Fruit fly (Drosophila melanogaster) whole organism, wandering third instar larva: Measurements from ENCODE around the gene sro.

Experiments used
- Abd-B ChIP-seq: fragments of >200 bp; optimal IDR thresholded peaks from 2 replicates; lab custom pipeline; 2017; ENCODE audit warnings: missing biosample characterization, missing genetic modification characterization
- CG32264 ChIP-seq: fragments of 200-800 bp; sonication (Bioruptor generic); optimal IDR thresholded peaks from 2 replicates; lab custom pipeline; 2016; ENCODE audit warnings: missing biosample characterization, missing genetic modification characterization
- CG9705 ChIP-seq: fragments of 200-800 bp; sonication (Bioruptor generic); optimal IDR thresholded peaks from 2 replicates; lab custom pipeline; 2018; ENCODE audit warnings: missing biosample characterization, mild to moderate bottlenecking, missing genetic modification characterization
- CrebA ChIP-seq: fragments of 200-800 bp; sonication (Bioruptor generic); optimal IDR thresholded peaks from 2 replicates; lab custom pipeline; 2016; ENCODE audit warnings: missing biosample characterization, mild to moderate bottlenecking, missing genetic modification characterization, borderline replicate concordance
- Dfd ChIP-seq: fragments of >200 bp; optimal IDR thresholded peaks from 2 replicates; lab custom pipeline; 2017; ENCODE audit warnings: missing biosample characterization, missing genetic modification characterization
- Dif ChIP-seq: fragments of 200-275, 200-300 bp; sonication (Bioruptor generic); optimal IDR thresholded peaks from 2 replicates; lab custom pipeline; 2018; ENCODE audit warnings: missing biosample characterization, missing genetic modification characterization; ENCODE audit not compliant: partially characterized antibody
- GATAd ChIP-seq: sonication (Bioruptor generic); optimal IDR thresholded peaks from 2 replicates; lab custom pipeline; 2016; ENCODE audit warnings: missing biosample characterization, missing genetic modification characterization
- HLH106 ChIP-seq: fragments of 200-800 bp; optimal IDR thresholded peaks from 3 replicates; lab custom pipeline; 2019; ENCODE audit warnings: missing biosample characterization, mild to moderate bottlenecking, missing genetic modification characterization, moderate library complexity
- Hnf4 ChIP-seq: fragments of 200-800 bp; sonication (Bioruptor generic); optimal IDR thresholded peaks from 2 replicates; lab custom pipeline; 2016; ENCODE audit warnings: missing biosample characterization, mild to moderate bottlenecking, missing genetic modification characterization
- Hr78 ChIP-seq: fragments of >200 bp; optimal IDR thresholded peaks from 2 replicates; lab custom pipeline; 2017; ENCODE audit warnings: missing biosample characterization, missing genetic modification characterization
- Hr83 ChIP-seq: fragments of 200-300 bp; sonication (Bioruptor generic); optimal IDR thresholded peaks from 2 replicates; lab custom pipeline; 2016; ENCODE audit warnings: missing biosample characterization, mild to moderate bottlenecking, missing genetic modification characterization, moderate library complexity; ENCODE audit not compliant: poor library complexity, severe bottlenecking
- Jra ChIP-seq: sonication (Bioruptor generic); optimal IDR thresholded peaks from 2 replicates; lab custom pipeline; 2016; ENCODE audit warnings: missing biosample characterization, missing genetic modification characterization
- Mio ChIP-seq: sonication (Bioruptor generic); optimal IDR thresholded peaks from 2 replicates; lab custom pipeline; 2016; ENCODE audit warnings: missing biosample characterization, missing genetic modification characterization
- Myc ChIP-seq: fragments of >200 bp; optimal IDR thresholded peaks from 2 replicates; lab custom pipeline; 2017
- N ChIP-seq: fragments of >200 bp; optimal IDR thresholded peaks from 2 replicates; lab custom pipeline; 2018; ENCODE audit warnings: missing biosample characterization, missing external identifiers, missing genetic modification characterization
- OdsH ChIP-seq: fragments of 200-800 bp; sonication (Bioruptor generic); optimal IDR thresholded peaks from 2 replicates; lab custom pipeline; 2016; ENCODE audit warnings: missing biosample characterization, mild to moderate bottlenecking, missing genetic modification characterization
- Rel ChIP-seq, 2 experiments: fragments of 200-800 bp; sonication (Bioruptor generic) in 1 of 2; optimal IDR thresholded peaks; 2 replicates in 1 of 2; 3 replicates in 1 of 2; lab custom pipeline; 2016 to 2019; ENCODE audit warnings: mild to moderate bottlenecking in 2 of 2, missing biosample characterization in 2 of 2, missing genetic modification characterization in 2 of 2, moderate library complexity in 1 of 2
- Sp1 ChIP-seq: fragments of 200-800 bp; sonication (Bioruptor generic); optimal IDR thresholded peaks from 3 replicates; lab custom pipeline; 2019; ENCODE audit warnings: missing biosample characterization, mild to moderate bottlenecking, missing genetic modification characterization, moderate library complexity
- Vsx2 ChIP-seq: fragments of 200-300, 225-300 bp; sonication (Bioruptor generic); optimal IDR thresholded peaks from 2 replicates; lab custom pipeline; 2018; ENCODE audit warnings: missing biosample characterization, missing genetic modification characterization; ENCODE audit not compliant: partially characterized antibody
- br ChIP-seq: fragments of 200-800 bp; sonication (Bioruptor generic); optimal IDR thresholded peaks from 2 replicates; lab custom pipeline; 2016; ENCODE audit warnings: missing biosample characterization, missing genetic modification characterization
- brk ChIP-seq: fragments of 200-800 bp; sonication (Bioruptor generic); optimal IDR thresholded peaks from 2 replicates; lab custom pipeline; 2016; ENCODE audit warnings: missing biosample characterization, mild to moderate bottlenecking, missing genetic modification characterization
- dl ChIP-seq, 2 experiments: fragments of 175-275, 200-275 bp in 1 of 2; fragments of 200-275 bp in 1 of 2; sonication (Bioruptor generic); optimal IDR thresholded peaks; lab custom pipeline; 2018; ENCODE audit warnings: mild to moderate bottlenecking in 2 of 2, missing biosample characterization in 2 of 2, missing genetic modification characterization in 2 of 2, moderate library complexity in 2 of 2; ENCODE audit not compliant: partially characterized antibody in 2 of 2, insufficient read depth in 1 of 2
- dmrt93B ChIP-seq: fragments of 200-800 bp; sonication (Bioruptor generic); optimal IDR thresholded peaks from 2 replicates; lab custom pipeline; 2018; ENCODE audit warnings: missing biosample characterization, mild to moderate bottlenecking, missing genetic modification characterization
- dsf ChIP-seq: sonication (Bioruptor generic); optimal IDR thresholded peaks from 2 replicates; lab custom pipeline; 2016; ENCODE audit warnings: missing biosample characterization, missing genetic modification characterization, borderline replicate concordance
- ey ChIP-seq: fragments of 200-800 bp; sonication (Bioruptor generic); optimal IDR thresholded peaks from 2 replicates; lab custom pipeline; 2016; ENCODE audit warnings: missing biosample characterization, missing genetic modification characterization
- foxo ChIP-seq, 2 experiments: fragments of 200-800 bp; sonication (Bioruptor generic); optimal IDR thresholded peaks; 2 replicates in 1 of 2; 3 replicates in 1 of 2; lab custom pipeline; 2016 to 2017; ENCODE audit warnings: missing biosample characterization in 2 of 2, missing genetic modification characterization in 2 of 2
- fru ChIP-seq: fragments of 200-800 bp; sonication (Bioruptor generic); optimal IDR thresholded peaks from 3 replicates; lab custom pipeline; 2016; ENCODE audit warnings: missing biosample characterization, mild to moderate bottlenecking, missing genetic modification characterization
- h ChIP-seq: fragments of 200-800 bp; sonication (Bioruptor generic); optimal IDR thresholded peaks from 3 replicates; lab custom pipeline; 2016; ENCODE audit warnings: missing biosample characterization, mild to moderate bottlenecking, missing genetic modification characterization
- jim ChIP-seq: fragments of 175-275, 200-325 bp; sonication (Bioruptor generic); optimal IDR thresholded peaks from 2 replicates; lab custom pipeline; 2016; ENCODE audit warnings: missing biosample characterization, mild to moderate bottlenecking, missing genetic modification characterization
- lola ChIP-seq: fragments of >200 bp; optimal IDR thresholded peaks from 2 replicates; lab custom pipeline; 2017; ENCODE audit warnings: missing biosample characterization, missing genetic modification characterization
- pan ChIP-seq: fragments of >200 bp; optimal IDR thresholded peaks from 2 replicates; lab custom pipeline; 2017
- psq ChIP-seq: fragments of 200-800 bp; sonication (Bioruptor generic); optimal IDR thresholded peaks from 3 replicates; lab custom pipeline; 2017; ENCODE audit warnings: missing biosample characterization, mild to moderate bottlenecking, missing genetic modification characterization, moderate library complexity
- rgr ChIP-seq: fragments of 200-800 bp; sonication (Bioruptor generic); optimal IDR thresholded peaks from 3 replicates; lab custom pipeline; 2016; ENCODE audit warnings: missing biosample characterization, mild to moderate bottlenecking, missing genetic modification characterization
- sage ChIP-seq: fragments of 200-800 bp; sonication (Bioruptor generic); optimal IDR thresholded peaks from 2 replicates; lab custom pipeline; 2016; ENCODE audit warnings: missing biosample characterization, mild to moderate bottlenecking, missing genetic modification characterization
- sv ChIP-seq: fragments of 200-800 bp; sonication (Bioruptor generic); optimal IDR thresholded peaks from 3 replicates; lab custom pipeline; 2016; ENCODE audit warnings: missing biosample characterization, missing genetic modification characterization
- tai ChIP-seq: sonication (Bioruptor generic); optimal IDR thresholded peaks from 2 replicates; lab custom pipeline; 2016; ENCODE audit warnings: missing biosample characterization, missing genetic modification characterization
- usp ChIP-seq: fragments of >200 bp; optimal IDR thresholded peaks from 2 replicates; lab custom pipeline; 2017; ENCODE audit warnings: missing biosample characterization, missing genetic modification characterization
- woc ChIP-seq: sonication (Bioruptor generic); optimal IDR thresholded peaks from 2 replicates; lab custom pipeline; 2016; ENCODE audit warnings: missing biosample characterization, mild to moderate bottlenecking, missing genetic modification characterization

Gene sro

DNA sequence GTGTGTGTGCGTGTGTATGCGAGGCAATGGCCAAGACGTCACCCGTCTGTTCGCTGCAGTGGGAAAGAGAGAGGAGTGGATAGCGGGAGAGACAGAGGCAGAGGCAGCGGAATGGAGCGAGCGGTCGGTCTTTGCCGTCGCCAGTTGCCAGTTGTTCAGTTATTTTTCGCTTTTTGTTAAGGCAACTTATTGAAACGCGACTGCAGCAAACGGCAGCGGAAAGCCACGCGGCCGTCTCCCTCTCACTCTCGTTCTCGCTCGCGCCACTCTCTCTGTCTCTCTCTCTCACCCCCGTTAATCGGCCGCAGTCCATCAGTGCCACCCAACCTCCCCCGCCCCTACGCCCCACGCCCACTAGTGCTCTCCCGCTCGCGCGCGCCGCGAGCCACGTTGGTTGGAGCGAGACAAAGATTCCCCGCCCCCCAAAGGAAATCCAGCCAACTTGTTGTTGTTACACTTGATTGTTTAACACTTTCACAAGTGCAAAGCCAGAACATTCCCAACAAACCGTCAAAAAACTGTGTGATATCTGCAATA is 21.5 kb upstream of the sro start:
- TF ChIP-seq tai (no peak), dmrt93B (GFP tag; lab: Kevin White, UChicago) (no peak), h (GFP tag; lab: Kevin White, UChicago) (peak; percentile 83), Jra (GFP tag; lab: Kevin White, UChicago) (no peak), Abd-B (GFP tag; lab: Kevin White, UChicago) (no peak), dsf (GFP tag; lab: Kevin White, UChicago) (no peak), usp (no peak), jim (GFP tag; lab: Kevin White, UChicago) (peak; percentile 79), Dfd (GFP tag; lab: Kevin White, UChicago) (no peak), CrebA (peak; percentile 10), dl (GFP tag; optimal IDR thresholded peaks at IDR 0.05; lab: Kevin White, UChicago; ENCODE audit: insufficient read depth in 1 of 2, partially characterized antibody in 2 of 2) (peak; percentile 34 to 87), CG32264 (GFP tag; lab: Kevin White, UChicago) (no peak), brk (no peak), br (no peak), Vsx2 (GFP tag; lab: Kevin White, UChicago) (peak; percentile 3), N (GFP tag; lab: Kevin White, UChicago) (peak; percentile 26), fru (peak; percentile 14), Rel (GFP tag; optimal IDR thresholded peaks at IDR 0.05; lab: Kevin White, UChicago) (no peak), Rel (tag; optimal IDR thresholded peaks at IDR 0.05; lab: Kevin White, UChicago) (peak; percentile 85), Dif (GFP tag; lab: Kevin White, UChicago) (peak; percentile 94), Hr78 (GFP tag; lab: Kevin White, UChicago) (no peak), sage (no peak), Sp1 (GFP tag; lab: Kevin White, UChicago) (peak; percentile 56), HLH106 (no peak), sv (GFP tag; lab: Kevin White, UChicago) (no peak), lola (GFP tag; lab: Kevin White, UChicago) (no peak), psq (GFP tag; lab: Kevin White, UChicago) (peak; percentile 64), CG9705 (GFP tag; lab: Kevin White, UChicago) (no peak), pan (no peak), GATAd (no peak), Mio (GFP tag; lab: Kevin White, UChicago) (no peak), Hr83 (GFP tag; lab: Kevin White, UChicago) (peak; percentile 63), Myc (lab: Kevin White, UChicago) (no peak), rgr (GFP tag; lab: Kevin White, UChicago) (peak; percentile 20), woc (no peak), OdsH (GFP tag; lab: Kevin White, UChicago) (peak; percentile 53), Hnf4 (GFP tag; lab: Kevin White, UChicago) (peak; percentile 43), foxo (GFP tag; optimal IDR thresholded peaks at IDR 0.05; lab: Kevin White, UChicago) (peak in 1 of 2 experiments; percentile 10), ey (no peak)
- TF ChIP-seq, all 38 proteins: peak for 16

DNA sequence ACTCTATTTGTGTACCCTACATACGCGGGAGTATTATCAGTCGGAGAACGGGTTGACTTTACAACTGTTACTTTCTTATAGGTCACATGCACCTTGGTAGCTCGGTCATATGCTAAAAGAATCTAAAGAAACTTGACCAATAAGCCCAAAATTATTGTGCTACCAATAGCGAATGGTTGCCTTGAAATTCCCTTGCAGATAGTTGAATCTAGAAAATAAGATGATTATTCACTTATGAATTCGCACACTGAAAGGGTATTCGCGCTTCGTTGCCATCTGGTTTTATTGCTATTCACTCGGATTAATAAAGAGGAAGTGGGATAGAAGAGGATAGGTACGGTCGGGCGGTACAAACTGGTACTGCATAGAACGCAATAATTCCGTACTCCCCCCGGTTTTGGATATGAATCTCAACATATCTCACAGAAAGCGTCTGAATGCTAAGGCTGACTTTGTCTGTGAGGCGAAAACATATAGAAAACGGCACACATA is 20.5 kb upstream of the sro start:
- TF ChIP-seq OdsH (GFP tag; lab: Kevin White, UChicago) (peak; percentile 77), dsf (GFP tag; lab: Kevin White, UChicago) (no peak), sv (GFP tag; lab: Kevin White, UChicago) (peak; percentile 75), psq (GFP tag; lab: Kevin White, UChicago) (no peak), foxo (GFP tag; optimal IDR thresholded peaks at IDR 0.05; lab: Kevin White, UChicago) (peak; percentile 51 to 85), sage (no peak), CG32264 (GFP tag; lab: Kevin White, UChicago) (peak; percentile 52), Rel (GFP tag; optimal IDR thresholded peaks at IDR 0.05; lab: Kevin White, UChicago) (no peak), Rel (tag; optimal IDR thresholded peaks at IDR 0.05; lab: Kevin White, UChicago) (peak; percentile 90), Sp1 (GFP tag; lab: Kevin White, UChicago) (peak; percentile 77), HLH106 (peak; percentile 81), CrebA (no peak), fru (peak; percentile 80), Hr83 (GFP tag; lab: Kevin White, UChicago) (no peak), GATAd (no peak), Myc (lab: Kevin White, UChicago) (no peak), lola (GFP tag; lab: Kevin White, UChicago) (no peak), usp (no peak), brk (no peak), br (peak; percentile 84), Hr78 (GFP tag; lab: Kevin White, UChicago) (no peak), ey (peak; percentile 90), Jra (GFP tag; lab: Kevin White, UChicago) (no peak), jim (GFP tag; lab: Kevin White, UChicago) (no peak), dmrt93B (GFP tag; lab: Kevin White, UChicago) (peak; percentile 61), rgr (GFP tag; lab: Kevin White, UChicago) (peak; percentile 78), Mio (GFP tag; lab: Kevin White, UChicago) (peak; percentile 46), dl (GFP tag; optimal IDR thresholded peaks at IDR 0.05; lab: Kevin White, UChicago; ENCODE audit: insufficient read depth in 1 of 2, partially characterized antibody in 2 of 2) (no peak), pan (no peak), Abd-B (GFP tag; lab: Kevin White, UChicago) (no peak), Dif (GFP tag; lab: Kevin White, UChicago) (no peak), Dfd (GFP tag; lab: Kevin White, UChicago) (no peak), h (GFP tag; lab: Kevin White, UChicago) (peak; percentile 69), Hnf4 (GFP tag; lab: Kevin White, UChicago) (peak; percentile 38), woc (peak; percentile 79), tai (peak; percentile 43), N (GFP tag; lab: Kevin White, UChicago) (no peak), CG9705 (GFP tag; lab: Kevin White, UChicago) (peak; percentile 58), Vsx2 (GFP tag; lab: Kevin White, UChicago) (no peak)
